Fruit fly (Drosophila melanogaster) whole organism, embryonic: ENCODE results near the gene RpS28a.

Experiments
- ATbp ChIP-seq: fragments of 200-800 bp; sonication (Bioruptor generic); optimal IDR thresholded peaks from 2 replicates; lab custom pipeline; 2017; ENCODE audit warnings: missing biosample characterization, mild to moderate bottlenecking, missing genetic modification characterization, missing genetic modification reagents
- Ada2b ChIP-seq: fragments of 200-800 bp; sonication (Bioruptor generic); IDR thresholded peaks from 2 replicates; pipeline ENCODE4 v1.3.6; 2022; ENCODE audit warnings: missing biosample characterization, missing genetic modification characterization
- CG10209 ChIP-seq: fragments of 200-800 bp; sonication (Bioruptor generic); optimal IDR thresholded peaks from 3 replicates; lab custom pipeline; 2017; ENCODE audit warnings: missing biosample characterization, mild to moderate bottlenecking, missing genetic modification characterization, missing genetic modification reagents
- CG10543 ChIP-seq: fragments of 200-800 bp; sonication (Bioruptor generic); optimal IDR thresholded peaks from 3 replicates; lab custom pipeline; 2017; ENCODE audit warnings: missing biosample characterization, mild to moderate bottlenecking, missing genetic modification characterization, moderate library complexity
- CG11085 ChIP-seq: fragments of 200-800 bp; sonication (Bioruptor generic); IDR thresholded peaks from 2 replicates; pipeline ENCODE4 v1.3.6; 2022; ENCODE audit warnings: missing biosample characterization, missing genetic modification characterization
- CG1233 ChIP-seq: fragments of 200-800 bp; sonication (Bioruptor generic); optimal IDR thresholded peaks from 4 replicates; lab custom pipeline; 2018; ENCODE audit warnings: missing biosample characterization, mild to moderate bottlenecking, missing genetic modification characterization
- CG12391 ChIP-seq: fragments of 200-800 bp; sonication (Bioruptor generic); optimal IDR thresholded peaks from 3 replicates; lab custom pipeline; 2018; ENCODE audit warnings: missing biosample characterization, mild to moderate bottlenecking, missing genetic modification characterization, moderate library complexity
- CG13894 ChIP-seq: fragments of 200-800 bp; sonication (Bioruptor generic); optimal IDR thresholded peaks from 3 replicates; lab custom pipeline; 2018; ENCODE audit warnings: missing biosample characterization, mild to moderate bottlenecking, missing genetic modification characterization, moderate library complexity
- CG14860 ChIP-seq: fragments of 200-800 bp; sonication (Bioruptor generic); IDR thresholded peaks from 3 replicates; pipeline ENCODE4 v1.3.6; 2022; ENCODE audit warnings: missing biosample characterization, missing genetic modification characterization; ENCODE audit not compliant: partially characterized antibody
- CG15073 ChIP-seq: fragments of 200-800 bp; sonication (Bioruptor generic); optimal IDR thresholded peaks from 2 replicates; lab custom pipeline; 2016; ENCODE audit warnings: missing biosample characterization, missing genetic modification characterization
- CG15269 ChIP-seq: fragments of 200-800 bp; sonication (Bioruptor generic); optimal IDR thresholded peaks from 2 replicates; lab custom pipeline; 2018; ENCODE audit warnings: missing biosample characterization, mild to moderate bottlenecking, missing genetic modification characterization, moderate library complexity
- CG1603 ChIP-seq: fragments of 200-800 bp; sonication (Bioruptor generic); optimal IDR thresholded peaks from 2 replicates; lab custom pipeline; 2019; ENCODE audit warnings: missing biosample characterization, mild to moderate bottlenecking, missing genetic modification characterization, moderate library complexity
- CG1647 ChIP-seq: fragments of 200-800 bp; sonication (Bioruptor generic); optimal IDR thresholded peaks from 3 replicates; lab custom pipeline; 2016; ENCODE audit warnings: missing biosample characterization, missing genetic modification characterization
- CG17568 ChIP-seq: fragments of 200-800 bp; sonication (Bioruptor generic); optimal IDR thresholded peaks from 2 replicates; lab custom pipeline; 2018; ENCODE audit warnings: missing biosample characterization, mild to moderate bottlenecking, missing genetic modification characterization, moderate library complexity
- CG18599 ChIP-seq: fragments of 200-800 bp; sonication (Bioruptor generic); optimal IDR thresholded peaks from 3 replicates; lab custom pipeline; 2017; ENCODE audit warnings: missing biosample characterization, missing genetic modification characterization, mild to moderate bottlenecking, moderate library complexity, missing genetic modification reagents
- CG2202 ChIP-seq: fragments of 200-800 bp; sonication (Bioruptor generic); optimal IDR thresholded peaks from 2 replicates; lab custom pipeline; 2018; ENCODE audit warnings: missing biosample characterization, mild to moderate bottlenecking, missing genetic modification characterization
- CG2875 ChIP-seq: fragments of 200-800 bp; sonication (Bioruptor generic); optimal IDR thresholded peaks from 2 replicates; lab custom pipeline; 2017; ENCODE audit warnings: missing biosample characterization, mild to moderate bottlenecking, missing genetic modification characterization, missing genetic modification reagents
- CG2889 ChIP-seq: fragments of 200-800 bp; sonication (Bioruptor generic); IDR thresholded peaks from 3 replicates; pipeline ENCODE4 v1.3.6; 2022; ENCODE audit warnings: missing biosample characterization, missing genetic modification characterization
- CG30403 ChIP-seq: fragments of 200-800 bp; sonication (Bioruptor generic); optimal IDR thresholded peaks from 3 replicates; lab custom pipeline; 2016; ENCODE audit warnings: missing biosample characterization, missing genetic modification characterization
- CG30431 ChIP-seq: fragments of 200-800 bp; sonication (Bioruptor generic); optimal IDR thresholded peaks from 2 replicates; lab custom pipeline; 2017; ENCODE audit warnings: missing biosample characterization, missing genetic modification characterization
- CG31441 ChIP-seq: fragments of 200-800 bp; sonication (Bioruptor generic); IDR thresholded peaks from 2 replicates; pipeline ENCODE4 v1.3.6; 2022; ENCODE audit warnings: missing biosample characterization, missing genetic modification characterization
- CG32772 ChIP-seq: fragments of 200-800 bp; sonication (Bioruptor generic); IDR thresholded peaks from 2 replicates; pipeline ENCODE4 v1.3.6; 2022; ENCODE audit warnings: missing biosample characterization, missing genetic modification characterization
- CG8478 ChIP-seq: fragments of >200 bp; optimal IDR thresholded peaks from 2 replicates; lab custom pipeline; 2018
- CTCF ChIP-seq: fragments of 200-800 bp; sonication (Bioruptor generic); optimal IDR thresholded peaks from 2 replicates; lab custom pipeline; 2017; ENCODE audit warnings: missing biosample characterization, mild to moderate bottlenecking, missing genetic modification characterization, moderate library complexity
- Camta ChIP-seq: fragments of 200-800 bp; sonication (Bioruptor generic); optimal IDR thresholded peaks from 2 replicates; lab custom pipeline; 2016; ENCODE audit warnings: missing biosample characterization, missing genetic modification characterization
- D19B ChIP-seq: fragments of 200-800 bp; sonication (Bioruptor generic); optimal IDR thresholded peaks from 2 replicates; lab custom pipeline; 2017; ENCODE audit warnings: missing biosample characterization, mild to moderate bottlenecking, missing genetic modification characterization
- Dref ChIP-seq: fragments of 200-800 bp; sonication (Bioruptor generic); IDR thresholded peaks from 2 replicates; pipeline ENCODE4 v1.3.6; 2022; ENCODE audit warnings: missing biosample characterization, missing genetic modification characterization
- E2f1 ChIP-seq: fragments of 200-800 bp; sonication (Bioruptor generic); IDR thresholded peaks from 2 replicates; pipeline ENCODE4 v1.3.6; 2022; ENCODE audit warnings: missing biosample characterization, missing genetic modification characterization
- GATAe ChIP-seq: fragments of 200-800 bp; sonication (Bioruptor generic); conservative IDR thresholded peaks from 2 replicates; pipeline ENCODE4 v1.3.6; 2022; ENCODE audit warnings: missing biosample characterization, missing genetic modification characterization
- H2.0 ChIP-seq: fragments of 200-800 bp; sonication (Bioruptor generic); IDR thresholded peaks from 2 replicates; pipeline ENCODE4 v1.3.6; 2022; ENCODE audit warnings: missing biosample characterization, missing genetic modification characterization
- HmgZ ChIP-seq: fragments of 200-800 bp; sonication (Bioruptor generic); optimal IDR thresholded peaks from 2 replicates; lab custom pipeline; 2018; ENCODE audit warnings: missing biosample characterization, mild to moderate bottlenecking, missing genetic modification characterization
- Hmx ChIP-seq: fragments of 200-800 bp; sonication (Bioruptor generic); optimal IDR thresholded peaks from 2 replicates; lab custom pipeline; 2016; ENCODE audit warnings: missing biosample characterization, missing genetic modification characterization
- Kr ChIP-seq: fragments of 200-800 bp; sonication (Bioruptor generic); optimal IDR thresholded peaks from 2 replicates; lab custom pipeline; 2017; ENCODE audit warnings: missing biosample characterization, mild to moderate bottlenecking, missing genetic modification characterization
- Med ChIP-seq: fragments of 200-800 bp; sonication (Bioruptor generic); peaks from one replicate; lab custom pipeline; 2016; ENCODE audit warnings: missing biosample characterization, missing genetic modification characterization, mild to moderate bottlenecking, inconsistent platforms, moderate library complexity
- Nf-YB ChIP-seq: fragments of 200-800 bp; sonication (Bioruptor generic); optimal IDR thresholded peaks from 3 replicates; lab custom pipeline; 2019; ENCODE audit warnings: missing biosample characterization, mild to moderate bottlenecking, missing genetic modification characterization, moderate library complexity
- Side ChIP-seq: fragments of 200-800 bp; sonication (Bioruptor generic); optimal IDR thresholded peaks from 2 replicates; lab custom pipeline; 2016; ENCODE audit warnings: missing biosample characterization, missing genetic modification characterization
- Sry-β ChIP-seq: fragments of 200-800 bp; sonication (Bioruptor generic); optimal IDR thresholded peaks from 2 replicates; lab custom pipeline; 2018; ENCODE audit warnings: missing biosample characterization, mild to moderate bottlenecking, missing genetic modification characterization, moderate library complexity
- cad ChIP-seq: fragments of >200 bp; optimal IDR thresholded peaks from 2 replicates; lab custom pipeline; 2017; ENCODE audit warnings: missing biosample characterization, missing genetic modification characterization
- cwo ChIP-seq: fragments of 200-800 bp; sonication (Bioruptor generic); optimal IDR thresholded peaks from 3 replicates; lab custom pipeline; 2017; ENCODE audit warnings: missing biosample characterization, missing genetic modification characterization, mild to moderate bottlenecking, moderate library complexity, missing genetic modification reagents
- dysf ChIP-seq: fragments of 200-800 bp; sonication (Bioruptor generic); IDR thresholded peaks from 3 replicates; pipeline ENCODE4 v1.3.6; 2022; ENCODE audit warnings: missing biosample characterization, missing genetic modification characterization
- esg ChIP-seq: fragments of 200-800 bp; sonication (Bioruptor generic); conservative IDR thresholded peaks from 2 replicates; pipeline ENCODE4 v1.3.6; 2022; ENCODE audit warnings: missing biosample characterization, missing genetic modification characterization
- ftz-f1 ChIP-seq: fragments of 200-800 bp; sonication (Bioruptor generic); optimal IDR thresholded peaks from 2 replicates; lab custom pipeline; 2016; ENCODE audit warnings: missing biosample characterization, missing genetic modification characterization
- gcm2 ChIP-seq: fragments of 200-800 bp; sonication (Bioruptor generic); optimal IDR thresholded peaks from 2 replicates; lab custom pipeline; 2016; ENCODE audit warnings: missing biosample characterization, missing genetic modification characterization
- pfk ChIP-seq: fragments of 200-800 bp; sonication (Bioruptor generic); optimal IDR thresholded peaks from 2 replicates; lab custom pipeline; 2018; ENCODE audit warnings: missing biosample characterization, mild to moderate bottlenecking, missing genetic modification characterization, moderate library complexity
- prd ChIP-seq, 3 experiments: fragments of >200 bp in 2 of 3; fragments of 200-800 bp in 1 of 3; sonication (Bioruptor generic) in 1 of 3; optimal IDR thresholded peaks in 2 of 3; IDR thresholded peaks in 1 of 3; 2 replicates in 2 of 3; 3 replicates in 1 of 3; pipeline versions ENCODE4 v1.3.6 to Lab custom; 2017 to 2022; ENCODE audit warnings: missing biosample characterization in 1 of 3, missing genetic modification characterization in 1 of 3
- sob ChIP-seq: fragments of 200-800 bp; sonication (Bioruptor generic); IDR thresholded peaks from 2 replicates; pipeline ENCODE4 v1.3.6; 2022; ENCODE audit warnings: missing biosample characterization, missing genetic modification characterization
- stc ChIP-seq: fragments of 200-800 bp; sonication (Bioruptor generic); IDR thresholded peaks from 2 replicates; pipeline ENCODE4 v1.3.6; 2022; ENCODE audit warnings: missing biosample characterization, missing genetic modification characterization
- sug ChIP-seq: fragments of 200-800 bp; optimal IDR thresholded peaks from 2 replicates; lab custom pipeline; 2019; ENCODE audit warnings: missing biosample characterization, mild to moderate bottlenecking, missing genetic modification characterization, moderate library complexity
- wek ChIP-seq: fragments of 200-800 bp; sonication (Bioruptor generic); optimal IDR thresholded peaks from 3 replicates; lab custom pipeline; 2018; ENCODE audit warnings: missing biosample characterization, mild to moderate bottlenecking, missing genetic modification characterization, moderate library complexity

The RpS28a gene

dm6 chr3R:30012602-30013489 lies 9.6 kb downstream of the RpS28a start (continued):
- no peak for TF ChIP-seq CTCF (GFP tag; lab: Kevin White, UChicago)
- no peak for TF ChIP-seq E2f1
- no peak for TF ChIP-seq ftz-f1 (GFP tag; lab: Kevin White, UChicago)
- no peak for TF ChIP-seq Side (GFP tag; lab: Kevin White, UChicago)
- no peak for TF ChIP-seq CG2202 (tag; lab: Kevin White, UChicago)
- TF ChIP-seq CG30403 (GFP tag; lab: Kevin White, UChicago) = no peak
- no peak for TF ChIP-seq Sry-β
- TF ChIP-seq CG15073 (GFP tag; lab: Kevin White, UChicago) = no peak
- no peak for TF ChIP-seq CG17568 (GFP tag; lab: Kevin White, UChicago)
- peak; percentile 25 for TF ChIP-seq sug (tag; lab: Kevin White, UChicago)
- 0 out of 2 replicates have a peak, but pooled peaks have one; percentile 39 for TF ChIP-seq CG11085 (GFP tag; lab: Robert Waterston, UW)
- TF ChIP-seq CG15269 (tag; lab: Kevin White, UChicago) = no peak
- no peak for TF ChIP-seq gcm2 (GFP tag; lab: Kevin White, UChicago)
- TF ChIP-seq cad (GFP tag; lab: Kevin White, UChicago) = no peak
- peak; percentile 54; the same call in 2 of the 3 replicates for TF ChIP-seq dysf (GFP tag; lab: Robert Waterston, UW)
- no peak for TF ChIP-seq wek
- TF ChIP-seq D19B = peak; percentile 9
- TF ChIP-seq prd (optimal IDR thresholded peaks at IDR 0.05; lab: Kevin White, UChicago) = no peak
- TF ChIP-seq prd (GFP tag; IDR thresholded peaks at IDR 0.05; lab: Robert Waterston, UW) = peak; percentile 35; the same call in 1 of the 3 replicates
- peak; percentile 38; the same call in 1 of the 2 replicates for TF ChIP-seq GATAe
- TF ChIP-seq Dref (GFP tag; lab: Robert Waterston, UW) = no peak
- no peak for TF ChIP-seq CG2889
- TF ChIP-seq CG1603 (tag; lab: Kevin White, UChicago) = no peak
- TF ChIP-seq CG10209 = no peak
- peak; percentile 95 for TF ChIP-seq cwo (GFP tag; lab: Kevin White, UChicago)
- no peak for TF ChIP-seq CG30431 (GFP tag; lab: Kevin White, UChicago)
- TF ChIP-seq HmgZ (tag; lab: Kevin White, UChicago) = no peak
- peak; percentile 91 for TF ChIP-seq Med (GFP tag; lab: Kevin White, UChicago)
- 0 out of 2 replicates have a peak, but pooled peaks have one; percentile 25 for TF ChIP-seq stc
- no peak for TF ChIP-seq ATbp
- TF ChIP-seq CG10543 (GFP tag; lab: Kevin White, UChicago) = peak; percentile 18
- TF ChIP-seq Kr (GFP tag; lab: Kevin White, UChicago) = no peak
- 0 out of 2 replicates have a peak, but pooled peaks have one; percentile 19 for TF ChIP-seq H2.0 (GFP tag; lab: Robert Waterston, UW)
- 0 out of 2 replicates have a peak, but pooled peaks have one; percentile 16 for TF ChIP-seq CG32772
- no peak for TF ChIP-seq CG8478 (lab: Kevin White, UChicago)
- no peak for TF ChIP-seq Camta (GFP tag; lab: Kevin White, UChicago)
- no peak for TF ChIP-seq CG14860
- TF ChIP-seq sob (GFP tag; lab: Robert Waterston, UW) = no peak
- peak; percentile 67 for TF ChIP-seq CG18599 (GFP tag; lab: Kevin White, UChicago)
- no peak for TF ChIP-seq CG31441 (GFP tag; lab: Robert Waterston, UW)
- TF ChIP-seq pfk = no peak
- no peak for TF ChIP-seq CG13894
- TF ChIP-seq Hmx = no peak
- no peak for TF ChIP-seq esg (GFP tag; lab: Robert Waterston, UW)
- TF ChIP-seq CG1233 = no peak
- TF ChIP-seq CG12391 (tag; lab: Kevin White, UChicago) = no peak
- no peak for TF ChIP-seq Nf-YB (GFP tag; lab: Kevin White, UChicago)
- TF ChIP-seq Ada2b (GFP tag; lab: Robert Waterston, UW) = 0 out of 2 replicates have a peak, but pooled peaks have one; percentile 25
- no peak for TF ChIP-seq CG1647 (GFP tag; lab: Kevin White, UChicago)
- no peak for TF ChIP-seq CG2875 (GFP tag; lab: Kevin White, UChicago)
